Fruit fly (Drosophila melanogaster) whole organism, embryonic: Measurements from ENCODE around the gene Miga.

ENCODE experiments used
- B-H1 ChIP-seq: fragments of 200-800 bp; sonication (Bioruptor generic); IDR thresholded peaks from 3 replicates; pipeline ENCODE4 v1.3.6; 2022; ENCODE audit warnings: missing biosample characterization, missing genetic modification characterization
- B-H2 ChIP-seq: fragments of 200-800 bp; sonication (Bioruptor generic); optimal IDR thresholded peaks from 2 replicates; lab custom pipeline; 2018; ENCODE audit warnings: missing biosample characterization, mild to moderate bottlenecking, missing genetic modification characterization
- Blimp-1 ChIP-seq: fragments of 200-800 bp; sonication (Bioruptor generic); optimal IDR thresholded peaks from 3 replicates; lab custom pipeline; 2018; ENCODE audit warnings: missing biosample characterization, missing genetic modification characterization, mild to moderate bottlenecking, moderate library complexity, missing genetic modification reagents
- CG10543 ChIP-seq: fragments of 200-800 bp; sonication (Bioruptor generic); optimal IDR thresholded peaks from 3 replicates; lab custom pipeline; 2017; ENCODE audit warnings: missing biosample characterization, mild to moderate bottlenecking, missing genetic modification characterization, moderate library complexity
- CG11456 ChIP-seq: fragments of 200-800 bp; sonication (Bioruptor generic); IDR thresholded peaks from 3 replicates; pipeline ENCODE4 v1.3.6; 2022; ENCODE audit warnings: missing biosample characterization, missing genetic modification characterization
- CG11696 ChIP-seq: fragments of 200-800 bp; sonication (Bioruptor generic); IDR thresholded peaks from 2 replicates; pipeline ENCODE4 v1.3.6; 2022; ENCODE audit warnings: missing biosample characterization, missing genetic modification characterization
- CG12219 ChIP-seq: fragments of 200-800 bp; sonication (Bioruptor generic); optimal IDR thresholded peaks from 3 replicates; lab custom pipeline; 2018; ENCODE audit warnings: missing biosample characterization, mild to moderate bottlenecking, missing genetic modification characterization
- CG17186 ChIP-seq: fragments of 200-800 bp; sonication (Bioruptor generic); optimal IDR thresholded peaks from 3 replicates; lab custom pipeline; 2017; ENCODE audit warnings: missing biosample characterization, missing genetic modification reagents, missing genetic modification characterization
- CG18619 ChIP-seq: fragments of 200-800 bp; sonication (Bioruptor generic); optimal IDR thresholded peaks from 3 replicates; lab custom pipeline; 2017; ENCODE audit warnings: missing biosample characterization, mild to moderate bottlenecking, missing genetic modification characterization
- CG2116 ChIP-seq: fragments of 200-800 bp; sonication (Bioruptor generic); optimal IDR thresholded peaks from 3 replicates; lab custom pipeline; 2018; ENCODE audit warnings: missing biosample characterization, mild to moderate bottlenecking, missing genetic modification characterization
- CG2120 ChIP-seq: fragments of 200-800 bp; sonication (Bioruptor generic); optimal IDR thresholded peaks from 3 replicates; lab custom pipeline; 2016; ENCODE audit warnings: missing biosample characterization, missing genetic modification characterization
- CG32767 ChIP-seq: fragments of 200-800 bp; sonication (Bioruptor generic); IDR thresholded peaks from 2 replicates; pipeline ENCODE4 v1.3.6; 2022; ENCODE audit warnings: missing biosample characterization, missing genetic modification characterization
- CG3407 ChIP-seq: fragments of 200-800 bp; sonication (Bioruptor generic); optimal IDR thresholded peaks from 2 replicates; lab custom pipeline; 2018; ENCODE audit warnings: missing biosample characterization, mild to moderate bottlenecking, missing genetic modification characterization
- CG34224 ChIP-seq: fragments of 200-800 bp; sonication (Bioruptor generic); IDR thresholded peaks from 3 replicates; pipeline ENCODE4 v1.3.6; 2022; ENCODE audit warnings: missing biosample characterization, missing genetic modification characterization; ENCODE audit not compliant: partially characterized antibody
- CG34376 ChIP-seq: fragments of 200-800 bp; sonication (Bioruptor generic); optimal IDR thresholded peaks from 2 replicates; lab custom pipeline; 2018; ENCODE audit warnings: missing biosample characterization, mild to moderate bottlenecking, missing genetic modification characterization
- CG4854 ChIP-seq: fragments of 200-800 bp; sonication (Bioruptor generic); optimal IDR thresholded peaks from 2 replicates; lab custom pipeline; 2016; ENCODE audit warnings: missing biosample characterization, missing genetic modification characterization, inconsistent platforms
- CG5953 ChIP-seq: fragments of 200-800 bp; sonication (Bioruptor generic); IDR thresholded peaks from 2 replicates; pipeline ENCODE4 v1.3.6; 2022; ENCODE audit warnings: missing biosample characterization, missing genetic modification characterization
- CrebB ChIP-seq: fragments of 200-800 bp; sonication (Bioruptor generic); optimal IDR thresholded peaks from 3 replicates; lab custom pipeline; 2018; ENCODE audit warnings: missing biosample characterization, mild to moderate bottlenecking, missing genetic modification characterization
- Dref ChIP-seq: fragments of 200-800 bp; sonication (Bioruptor generic); IDR thresholded peaks from 2 replicates; pipeline ENCODE4 v1.3.6; 2022; ENCODE audit warnings: missing biosample characterization, missing genetic modification characterization
- Eip74EF ChIP-seq, 2 experiments: fragments of 200-800 bp in 1 of 2; fragments of >200 bp in 1 of 2; sonication (Bioruptor generic) in 1 of 2; optimal IDR thresholded peaks; 2 replicates each; lab custom pipeline; 2017 to 2019; ENCODE audit warnings: missing biosample characterization in 2 of 2, missing genetic modification characterization in 2 of 2, mild to moderate bottlenecking in 1 of 2, moderate library complexity in 1 of 2
- Hsf ChIP-seq: fragments of 200-800 bp; sonication (Bioruptor generic); optimal IDR thresholded peaks from 3 replicates; lab custom pipeline; 2016; ENCODE audit warnings: missing biosample characterization, missing genetic modification characterization
- Lim3 ChIP-seq: fragments of 200-800 bp; sonication (Bioruptor generic); IDR thresholded peaks from 2 replicates; pipeline ENCODE4 v1.3.6; 2022; ENCODE audit warnings: missing biosample characterization, missing genetic modification characterization
- Med ChIP-seq: fragments of 200-800 bp; sonication (Bioruptor generic); peaks from one replicate; lab custom pipeline; 2016; ENCODE audit warnings: missing biosample characterization, missing genetic modification characterization, mild to moderate bottlenecking, inconsistent platforms, moderate library complexity
- Meics ChIP-seq: fragments of 200-800 bp; sonication (Bioruptor generic); optimal IDR thresholded peaks from 2 replicates; lab custom pipeline; 2017; ENCODE audit warnings: missing biosample characterization, mild to moderate bottlenecking, missing genetic modification characterization
- Spps ChIP-seq: fragments of 200-800 bp; sonication (Bioruptor generic); optimal IDR thresholded peaks from 2 replicates; lab custom pipeline; 2018; ENCODE audit warnings: missing biosample characterization, mild to moderate bottlenecking, missing genetic modification characterization
- Ssrp ChIP-seq: fragments of 200-800 bp; sonication (Bioruptor generic); optimal IDR thresholded peaks from 2 replicates; lab custom pipeline; 2018; ENCODE audit warnings: missing biosample characterization, mild to moderate bottlenecking, missing genetic modification characterization, moderate library complexity
- Tbp ChIP-seq: fragments of >200 bp; optimal IDR thresholded peaks from 2 replicates; lab custom pipeline; 2018; ENCODE audit warnings: missing biosample characterization, missing genetic modification characterization
- cad ChIP-seq: fragments of >200 bp; optimal IDR thresholded peaks from 2 replicates; lab custom pipeline; 2017; ENCODE audit warnings: missing biosample characterization, missing genetic modification characterization
- eyg ChIP-seq: fragments of 200-800 bp; sonication (Bioruptor generic); optimal IDR thresholded peaks from 3 replicates; lab custom pipeline; 2016; ENCODE audit warnings: missing biosample characterization, missing genetic modification characterization
- fd96Cb ChIP-seq: fragments of 200-800 bp; sonication (Bioruptor generic); optimal IDR thresholded peaks from 2 replicates; lab custom pipeline; 2018; ENCODE audit warnings: missing biosample characterization, mild to moderate bottlenecking, missing genetic modification characterization, moderate library complexity
- gcm ChIP-seq: fragments of 200-800 bp; sonication (Bioruptor generic); optimal IDR thresholded peaks from 2 replicates; lab custom pipeline; 2019; ENCODE audit warnings: missing biosample characterization, mild to moderate bottlenecking, missing genetic modification characterization, moderate library complexity
- gem ChIP-seq: fragments of 200-800 bp; sonication (Bioruptor generic); optimal IDR thresholded peaks from 2 replicates; lab custom pipeline; 2019; ENCODE audit warnings: missing biosample characterization, mild to moderate bottlenecking, missing genetic modification characterization, moderate library complexity
- gro ChIP-seq: fragments of 200-800 bp; sonication (Bioruptor generic); optimal IDR thresholded peaks from 2 replicates; lab custom pipeline; 2016; ENCODE audit warnings: missing biosample characterization, missing genetic modification characterization
- hb ChIP-seq: fragments of 200-800 bp; sonication (Bioruptor generic); IDR thresholded peaks from 3 replicates; pipeline ENCODE4 v1.3.6; 2022; ENCODE audit warnings: missing biosample characterization, missing genetic modification characterization; ENCODE audit not compliant: partially characterized antibody
- kah ChIP-seq: fragments of 200-800 bp; sonication (Bioruptor generic); optimal IDR thresholded peaks from 2 replicates; lab custom pipeline; 2018; ENCODE audit warnings: missing biosample characterization, mild to moderate bottlenecking, missing genetic modification characterization
- knrl ChIP-seq: fragments of 200-800 bp; sonication (Bioruptor generic); IDR thresholded peaks from 3 replicates; pipeline ENCODE4 v1.3.6; 2022; ENCODE audit warnings: missing biosample characterization, missing genetic modification characterization; ENCODE audit not compliant: partially characterized antibody
- nerfin-1 ChIP-seq: fragments of 200-800 bp; sonication (Bioruptor generic); optimal IDR thresholded peaks from 3 replicates; lab custom pipeline; 2019; ENCODE audit warnings: missing biosample characterization, mild to moderate bottlenecking, missing genetic modification characterization, moderate library complexity
- pb ChIP-seq: fragments of 200-800 bp; sonication (Bioruptor generic); optimal IDR thresholded peaks from 3 replicates; lab custom pipeline; 2016; ENCODE audit warnings: missing biosample characterization, missing genetic modification characterization
- row ChIP-seq: fragments of 200-800 bp; sonication (Bioruptor generic); IDR thresholded peaks from 3 replicates; pipeline ENCODE4 v1.3.6; 2022; ENCODE audit warnings: missing biosample characterization, missing genetic modification characterization
- sd ChIP-seq: fragments of 200-800 bp; sonication (Bioruptor generic); optimal IDR thresholded peaks from 3 replicates; lab custom pipeline; 2018; ENCODE audit warnings: missing biosample characterization, mild to moderate bottlenecking, missing genetic modification characterization, moderate library complexity
- trem ChIP-seq: fragments of 200-800 bp; optimal IDR thresholded peaks from 3 replicates; lab custom pipeline; 2019; ENCODE audit warnings: missing biosample characterization, mild to moderate bottlenecking, missing genetic modification characterization, moderate library complexity
- usp ChIP-seq: fragments of >200 bp; optimal IDR thresholded peaks from 2 replicates; lab custom pipeline; 2017; ENCODE audit warnings: missing biosample characterization, missing genetic modification characterization
- zf30C ChIP-seq: fragments of 200-800 bp; sonication (Bioruptor generic); optimal IDR thresholded peaks from 3 replicates; lab custom pipeline; 2018; ENCODE audit warnings: missing biosample characterization, mild to moderate bottlenecking, missing genetic modification characterization

Gene Miga

dm6 chrX:8414351-8414750 lies 23.3 kb downstream of the Miga start:
- TF ChIP-seq Tbp (GFP tag; lab: Kevin White, UChicago) (no peak), CG34224 (no peak), trem (tag; lab: Kevin White, UChicago) (no peak), CrebB (tag; lab: Kevin White, UChicago) (no peak), CG2116 (GFP tag; lab: Kevin White, UChicago) (no peak), Med (peak; percentile 52), Spps (tag; lab: Kevin White, UChicago) (no peak), usp (GFP tag; lab: Kevin White, UChicago) (no peak), gem (no peak), gcm (GFP tag; lab: Kevin White, UChicago) (no peak), zf30C (GFP tag; lab: Kevin White, UChicago) (peak; percentile 55), CG32767 (no peak), CG2120 (GFP tag; lab: Kevin White, UChicago) (peak; percentile 9), gro (no peak), CG34376 (GFP tag; lab: Kevin White, UChicago) (no peak), row (GFP tag; lab: Robert Waterston, UW) (0 out of 3 replicates have a peak, but pooled peaks have one; percentile 25), fd96Cb (no peak), B-H2 (GFP tag; lab: Kevin White, UChicago) (no peak), Lim3 (GFP tag; lab: Robert Waterston, UW) (no peak), CG12219 (GFP tag; lab: Kevin White, UChicago) (no peak), pb (GFP tag; lab: Kevin White, UChicago) (no peak), Blimp-1 (GFP tag; lab: Kevin White, UChicago) (peak; percentile 73), CG3407 (GFP tag; lab: Kevin White, UChicago) (no peak), kah (GFP tag; lab: Kevin White, UChicago) (no peak), knrl (GFP tag; lab: Robert Waterston, UW) (no peak), cad (GFP tag; lab: Kevin White, UChicago) (no peak), hb (GFP tag; lab: Robert Waterston, UW) (no peak), CG11696 (GFP tag; lab: Robert Waterston, UW) (no peak), nerfin-1 (tag; lab: Kevin White, UChicago) (no peak), Meics (no peak), sd (no peak), CG4854 (GFP tag; lab: Kevin White, UChicago) (no peak), CG18619 (GFP tag; lab: Kevin White, UChicago) (no peak), CG5953 (GFP tag; lab: Robert Waterston, UW) (no peak), CG11456 (GFP tag; lab: Robert Waterston, UW) (no peak), Eip74EF (GFP tag; optimal IDR thresholded peaks at IDR 0.05; lab: Kevin White, UChicago) (no peak), Hsf (GFP tag; lab: Kevin White, UChicago) (no peak), eyg (GFP tag; lab: Kevin White, UChicago) (no peak), CG17186 (GFP tag; lab: Kevin White, UChicago) (no peak), CG10543 (GFP tag; lab: Kevin White, UChicago) (no peak), B-H1 (GFP tag; lab: Robert Waterston, UW) (no peak), Dref (no peak), Ssrp (tag; lab: Kevin White, UChicago) (no peak)
